Worm (Caenorhabditis elegans) whole organism, mixed stage, embryonic: ENCODE data around the gene srv-5.

Experiments used
- M03D4.4 ChIP-seq: sonication (generic microtip); optimal IDR thresholded peaks from 2 replicates; lab custom pipeline; 2017; ENCODE audit warnings: mild to moderate bottlenecking, missing genetic modification characterization, missing compliant biosample characterization
- blmp-1 ChIP-seq: fragments of 150-350 bp; optimal IDR thresholded peaks from 2 replicates; lab custom pipeline; 2014; ENCODE audit warnings: missing biosample characterization, missing genetic modification characterization
- ceh-39 ChIP-seq: fragments of 150-350 bp; optimal IDR thresholded peaks from 2 replicates; lab custom pipeline; 2014; ENCODE audit warnings: missing biosample characterization, missing genetic modification characterization
- ceh-83 ChIP-seq: fragments of 200-800 bp; sonication (Bioruptor generic); optimal IDR thresholded peaks from 2 replicates; lab custom pipeline; 2018; ENCODE audit warnings: mild to moderate bottlenecking, missing genetic modification characterization, missing compliant biosample characterization
- ces-1 ChIP-seq: fragments of 150-350 bp; optimal IDR thresholded peaks from 2 replicates; lab custom pipeline; 2014; ENCODE audit warnings: missing biosample characterization, missing genetic modification reagents, missing genetic modification characterization
- cnd-1 ChIP-seq: fragments of 200-800 bp; sonication (Bioruptor generic); optimal IDR thresholded peaks from 2 replicates; lab custom pipeline; 2018; ENCODE audit warnings: mild to moderate bottlenecking, missing genetic modification characterization, missing compliant biosample characterization
- drap-1 ChIP-seq: fragments of 200-800 bp; sonication (Bioruptor generic); optimal IDR thresholded peaks from 3 replicates; lab custom pipeline; 2018; ENCODE audit warnings: mild to moderate bottlenecking, missing genetic modification characterization, missing compliant biosample characterization
- elt-1 ChIP-seq: sonication (generic microtip); optimal IDR thresholded peaks from 2 replicates; lab custom pipeline; 2017; ENCODE audit warnings: missing genetic modification characterization, mild to moderate bottlenecking, missing compliant biosample characterization, antibody characterized with exemption, moderate library complexity, borderline replicate concordance; ENCODE audit not compliant: insufficient read depth
- elt-3 ChIP-seq: fragments of 150-350 bp; optimal IDR thresholded peaks from 2 replicates; lab custom pipeline; 2014; ENCODE audit warnings: missing biosample characterization, missing genetic modification characterization
- ham-2 ChIP-seq: fragments of 200-800 bp; sonication (Bioruptor generic); optimal IDR thresholded peaks from 2 replicates; lab custom pipeline; 2018; ENCODE audit warnings: mild to moderate bottlenecking, missing genetic modification characterization, missing compliant biosample characterization
- hlh-1 ChIP-seq: fragments of 150-350 bp; optimal IDR thresholded peaks from 2 replicates; lab custom pipeline; 2014; ENCODE audit warnings: missing biosample characterization, missing genetic modification reagents, missing genetic modification characterization
- lin-13 ChIP-seq: fragments of 150-350 bp; optimal IDR thresholded peaks from 2 replicates; lab custom pipeline; 2014; ENCODE audit warnings: missing biosample characterization, missing genetic modification characterization
- lin-32 ChIP-seq: fragments of 200-800 bp; sonication (Bioruptor generic); optimal IDR thresholded peaks from 2 replicates; lab custom pipeline; 2018; ENCODE audit warnings: mild to moderate bottlenecking, missing genetic modification characterization, missing compliant biosample characterization
- lsy-2 ChIP-seq: fragments of 150-350 bp; optimal IDR thresholded peaks from 2 replicates; lab custom pipeline; 2014; ENCODE audit warnings: missing biosample characterization, missing genetic modification characterization
- mab-5 ChIP-seq: fragments of 150-350 bp; optimal IDR thresholded peaks from 2 replicates; lab custom pipeline; 2014; ENCODE audit warnings: missing biosample characterization, missing genetic modification characterization
- mep-1 ChIP-seq: fragments of 150-350 bp; optimal IDR thresholded peaks from 2 replicates; lab custom pipeline; 2017; ENCODE audit warnings: missing biosample characterization, missing genetic modification reagents, missing genetic modification characterization, inconsistent platforms
- mls-2 ChIP-seq: sonication (generic microtip); optimal IDR thresholded peaks from 2 replicates; lab custom pipeline; 2016; ENCODE audit warnings: mild to moderate bottlenecking, missing genetic modification characterization, moderate library complexity, missing compliant biosample characterization
- nhr-12 ChIP-seq: fragments of 150-350 bp; optimal IDR thresholded peaks from 2 replicates; lab custom pipeline; 2014; ENCODE audit warnings: missing biosample characterization, missing genetic modification characterization
- nhr-2 ChIP-seq: fragments of 150-350 bp; optimal IDR thresholded peaks from 2 replicates; lab custom pipeline; 2014; ENCODE audit warnings: missing biosample characterization, missing genetic modification characterization
- nhr-237 ChIP-seq: fragments of 150-350 bp; optimal IDR thresholded peaks from 2 replicates; lab custom pipeline; 2014; ENCODE audit warnings: missing biosample characterization, missing genetic modification characterization
- nhr-28 ChIP-seq: fragments of 150-350 bp; optimal IDR thresholded peaks from 2 replicates; lab custom pipeline; 2014; ENCODE audit warnings: missing biosample characterization, missing genetic modification characterization
- nhr-76 ChIP-seq: sonication (generic microtip); optimal IDR thresholded peaks from 2 replicates; lab custom pipeline; 2017; ENCODE audit warnings: missing biosample characterization, missing genetic modification characterization
- pha-4 ChIP-seq: fragments of 150-350 bp; optimal IDR thresholded peaks from 2 replicates; lab custom pipeline; 2018; ENCODE audit warnings: missing biosample characterization, missing genetic modification reagents, missing genetic modification characterization
- sem-2 ChIP-seq: fragments of 200-800 bp; sonication (Bioruptor generic); optimal IDR thresholded peaks from 2 replicates; lab custom pipeline; 2018; ENCODE audit warnings: mild to moderate bottlenecking, missing genetic modification characterization, missing compliant biosample characterization
- snpc-4 ChIP-seq: fragments of 150-350 bp; optimal IDR thresholded peaks from 2 replicates; lab custom pipeline; 2014; ENCODE audit warnings: missing biosample characterization, missing genetic modification characterization
- sptf-1 ChIP-seq: sonication (generic microtip); optimal IDR thresholded peaks from 2 replicates; lab custom pipeline; 2017; ENCODE audit warnings: mild to moderate bottlenecking, missing genetic modification characterization, moderate library complexity, missing compliant biosample characterization
- unc-120 ChIP-seq: sonication (generic microtip); optimal IDR thresholded peaks from 2 replicates; lab custom pipeline; 2017; ENCODE audit warnings: missing genetic modification characterization, missing compliant biosample characterization; ENCODE audit not compliant: poor library complexity, severe bottlenecking
- unc-39 ChIP-seq: fragments of 150-350 bp; optimal IDR thresholded peaks from 2 replicates; lab custom pipeline; 2014; ENCODE audit warnings: missing biosample characterization, missing genetic modification characterization
- unc-62 ChIP-seq: fragments of 150-350 bp; optimal IDR thresholded peaks from 2 replicates; lab custom pipeline; 2014; ENCODE audit warnings: missing biosample characterization, missing genetic modification reagents, missing genetic modification characterization
- zip-8 ChIP-seq: fragments of 150-350 bp; optimal IDR thresholded peaks from 2 replicates; lab custom pipeline; 2014; ENCODE audit warnings: missing biosample characterization, missing genetic modification characterization
- ztf-11 ChIP-seq: fragments of 150-350 bp; optimal IDR thresholded peaks from 2 replicates; lab custom pipeline; 2014; ENCODE audit warnings: missing biosample characterization, missing genetic modification characterization

Gene srv-5

DNA sequence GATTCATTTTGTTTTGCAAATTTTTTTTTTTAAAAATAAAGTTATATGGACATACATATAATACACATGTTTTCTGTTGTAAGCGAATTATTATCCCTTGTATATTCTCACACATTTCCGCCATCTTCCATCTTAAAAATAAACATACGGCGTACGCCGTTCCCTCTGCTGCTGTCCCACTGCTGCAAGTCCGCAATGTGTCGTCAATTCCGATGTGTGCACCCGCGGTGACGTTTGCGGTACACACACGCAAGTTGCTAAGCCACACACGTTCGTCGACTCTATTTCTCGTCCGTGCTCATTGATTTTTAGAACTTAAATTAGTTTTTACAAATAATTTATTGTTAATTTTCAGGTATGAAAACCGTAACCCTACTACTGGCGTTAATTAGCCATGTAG lies 8.2 kb downstream of the srv-5 start, which contains the start of gene C52B9.4:
C52B9.4 (plus strand) TSS at position 356 of the 400 bp plus-strand sequence.
- TF ChIP-seq pha-4 (tag; lab: Kevin White, UChicago) (peak; percentile 65), lin-13 (tag; lab: Kevin White, UChicago) (peak; percentile 51), mep-1 (tag; lab: Kevin White, UChicago) (peak; percentile 8), ztf-11 (tag; lab: Kevin White, UChicago) (no peak)

DNA sequence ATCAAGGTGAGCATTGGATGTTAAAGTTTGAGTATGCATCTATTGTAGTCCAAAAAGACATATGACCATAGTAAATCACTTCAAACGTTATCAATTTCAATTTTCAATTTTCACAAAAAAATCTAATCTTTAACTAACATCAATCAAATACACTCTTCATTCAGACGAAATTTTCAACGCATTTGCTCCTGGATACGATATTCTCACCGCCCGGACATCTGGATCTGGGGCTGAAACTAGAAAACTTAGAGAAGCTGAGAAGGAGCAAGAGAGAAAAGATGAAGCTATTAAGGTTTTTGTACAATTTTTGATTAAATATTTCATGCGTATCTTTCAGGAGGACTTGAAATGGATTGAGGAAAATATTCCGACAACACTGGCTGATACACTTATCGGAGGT lies 11.7 kb downstream of the srv-5 start:
- TF ChIP-seq nhr-237 (tag; lab: Kevin White, UChicago) (no peak), ztf-11 (tag; lab: Kevin White, UChicago) (no peak), mls-2 (tag; lab: Kevin White, UChicago) (no peak), lin-32 (GFP tag; lab: Kevin White, UChicago) (no peak), nhr-2 (tag; lab: Kevin White, UChicago) (no peak), M03D4.4 (tag; lab: Kevin White, UChicago) (no peak), snpc-4 (tag; lab: Kevin White, UChicago) (no peak), cnd-1 (no peak), ces-1 (no peak), zip-8 (tag; lab: Kevin White, UChicago) (no peak), ceh-39 (tag; lab: Kevin White, UChicago) (no peak), elt-3 (tag; lab: Kevin White, UChicago) (no peak)

DNA sequence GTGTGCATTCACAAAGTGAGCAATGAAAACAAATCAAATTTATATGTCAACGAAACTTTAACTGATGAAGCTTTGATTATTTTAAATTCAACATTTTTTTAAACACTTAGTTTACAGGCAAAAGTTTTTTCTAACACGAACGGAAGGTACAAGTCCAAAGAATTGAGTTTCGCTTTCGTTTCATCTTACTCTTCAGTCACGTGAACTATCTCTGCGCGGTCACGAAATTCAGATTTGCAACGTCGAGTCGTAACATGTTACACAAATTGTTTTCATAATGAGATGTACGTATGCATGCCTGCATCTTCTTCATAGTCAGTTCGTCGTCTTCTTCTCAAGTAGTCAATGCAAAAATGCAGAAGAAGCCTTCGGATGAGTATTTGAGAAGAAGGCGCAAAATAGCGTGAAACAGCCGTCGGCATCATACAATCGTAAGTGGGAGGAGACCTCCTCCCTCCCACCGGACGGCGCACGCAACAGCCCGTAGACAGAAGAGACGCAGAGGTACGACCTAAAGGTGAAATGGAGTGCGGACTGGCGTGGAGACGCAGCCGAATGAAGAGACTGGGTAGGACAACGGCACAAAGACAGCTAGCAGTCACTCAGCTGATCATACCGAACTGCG lies 13.2 kb downstream of the srv-5 start, which contains the start of gene coel-1:
coel-1 (plus strand) TSS at position 381 of the 625 bp plus-strand sequence.
- TF ChIP-seq unc-120 (tag; lab: Kevin White, UChicago) (peak; percentile 65), lsy-2 (tag; lab: Kevin White, UChicago) (peak; percentile 36), snpc-4 (tag; lab: Kevin White, UChicago) (no peak), cnd-1 (peak; percentile 8), ztf-11 (tag; lab: Kevin White, UChicago) (no peak), M03D4.4 (tag; lab: Kevin White, UChicago) (no peak), ceh-83 (no peak), sem-2 (GFP tag; lab: Kevin White, UChicago) (peak; percentile 3), mls-2 (tag; lab: Kevin White, UChicago) (peak; percentile 28), blmp-1 (tag; lab: Kevin White, UChicago) (peak; percentile 20), lin-32 (GFP tag; lab: Kevin White, UChicago) (no peak), nhr-12 (tag; lab: Kevin White, UChicago) (no peak), hlh-1 (peak; percentile 72), unc-62 (GFP tag; lab: Kevin White, UChicago) (peak; percentile 67), ham-2 (GFP tag; lab: Kevin White, UChicago) (peak; percentile 86), zip-8 (tag; lab: Kevin White, UChicago) (no peak), drap-1 (GFP tag; lab: Kevin White, UChicago) (peak; percentile 16), elt-1 (tag; lab: Kevin White, UChicago) (no peak), ces-1 (peak; percentile 71), elt-3 (tag; lab: Kevin White, UChicago) (no peak), sptf-1 (tag; lab: Kevin White, UChicago) (peak; percentile 31)

DNA sequence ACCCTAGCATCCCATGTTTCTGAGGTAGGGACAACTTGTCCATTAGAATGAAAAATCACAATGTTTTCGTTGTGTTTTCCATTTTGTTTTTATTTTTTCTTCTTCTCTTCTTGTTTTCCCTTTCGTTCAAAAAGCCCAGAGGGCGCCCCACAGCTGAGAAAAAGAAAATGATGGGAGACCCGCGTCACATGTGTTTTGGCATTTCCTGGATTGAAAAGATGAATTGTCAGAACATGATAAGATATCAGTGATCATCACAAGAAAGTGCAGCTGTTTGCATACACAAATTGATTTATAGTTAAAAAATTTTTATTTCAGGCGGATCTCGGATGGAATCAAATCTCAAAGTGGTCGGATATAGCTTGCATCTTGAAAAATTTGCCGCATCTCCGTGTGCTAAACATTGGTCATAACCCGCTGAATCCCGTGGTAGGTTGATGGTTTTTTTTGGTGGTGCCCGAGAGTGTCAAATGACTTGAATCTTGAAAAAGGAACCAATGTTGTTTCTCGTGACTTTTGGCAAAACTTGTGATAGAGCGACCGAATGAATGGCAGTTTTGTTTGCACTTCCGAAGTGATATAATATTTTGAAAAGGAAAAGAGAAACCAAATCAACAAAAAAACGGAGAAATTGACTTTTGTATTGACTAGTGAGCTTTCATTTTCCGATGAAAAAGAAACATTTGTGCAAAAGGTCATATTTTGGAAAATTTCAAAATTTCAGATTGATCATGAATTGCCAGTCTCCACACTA lies 14.2 kb downstream of the srv-5 start:
- peak; percentile 75 for TF ChIP-seq unc-62 (GFP tag; lab: Kevin White, UChicago)
- TF ChIP-seq sptf-1 (tag; lab: Kevin White, UChicago), result no peak
- peak; percentile 64 for TF ChIP-seq hlh-1
- no peak for TF ChIP-seq elt-1 (tag; lab: Kevin White, UChicago)
- peak; percentile 72 for TF ChIP-seq mab-5
- no peak for TF ChIP-seq ces-1
- no peak for TF ChIP-seq snpc-4 (tag; lab: Kevin White, UChicago)

DNA sequence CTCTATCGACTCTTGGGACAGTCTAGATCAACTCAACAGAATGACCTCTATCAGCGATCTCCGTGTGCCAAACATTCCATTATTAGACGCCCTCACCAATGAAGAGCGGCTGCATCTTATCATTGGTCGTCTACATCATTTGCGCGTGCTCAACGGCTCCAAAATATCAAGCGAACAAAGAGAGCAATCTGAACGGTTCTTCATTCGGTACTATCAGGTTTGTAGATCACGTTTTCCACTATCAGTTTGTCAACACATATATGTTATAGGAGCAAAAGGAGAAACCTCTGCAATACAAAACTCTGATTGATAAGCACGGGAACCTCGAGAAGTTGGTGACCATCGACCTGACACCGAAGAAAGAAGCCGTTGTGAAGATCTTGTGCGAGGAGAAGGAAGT lies 16.2 kb downstream of the srv-5 start:
- no peak for TF ChIP-seq zip-8 (tag; lab: Kevin White, UChicago)
- no peak for TF ChIP-seq nhr-76
- TF ChIP-seq lin-13 (tag; lab: Kevin White, UChicago), result no peak
- no peak for TF ChIP-seq nhr-28 (tag; lab: Kevin White, UChicago)
- TF ChIP-seq hlh-1, result no peak
- no peak for TF ChIP-seq unc-39 (tag; lab: Kevin White, UChicago)
- TF ChIP-seq blmp-1 (tag; lab: Kevin White, UChicago), result no peak
- no peak for TF ChIP-seq snpc-4 (tag; lab: Kevin White, UChicago)
- TF ChIP-seq nhr-12 (tag; lab: Kevin White, UChicago), result no peak
- no peak for TF ChIP-seq elt-1 (tag; lab: Kevin White, UChicago)
- TF ChIP-seq sem-2 (GFP tag; lab: Kevin White, UChicago), result no peak
- TF ChIP-seq elt-3 (tag; lab: Kevin White, UChicago), result no peak
- TF ChIP-seq nhr-237 (tag; lab: Kevin White, UChicago), result no peak
